Fruit fly (Drosophila melanogaster) whole organism, pupa: Measurements from ENCODE around the gene Rlip.

Experiments
- CG10348 ChIP-seq: fragments of 200-800 bp; sonication (Bioruptor generic); IDR thresholded peaks from 2 replicates; pipeline ENCODE4 v1.3.6; 2022; ENCODE audit warnings: missing biosample characterization, missing genetic modification characterization
- CG12605 ChIP-seq: fragments of 200-800 bp; sonication (Bioruptor generic); IDR thresholded peaks from 2 replicates; pipeline ENCODE4 v1.3.6; 2022; ENCODE audit warnings: missing biosample characterization, missing genetic modification characterization
- CG13204 ChIP-seq: fragments of 200-800 bp; sonication (Bioruptor generic); optimal IDR thresholded peaks from 2 replicates; lab custom pipeline; 2018; ENCODE audit warnings: missing biosample characterization, mild to moderate bottlenecking, missing genetic modification characterization, moderate library complexity
- CG14655 ChIP-seq: fragments of 200-800 bp; sonication (Bioruptor generic); optimal IDR thresholded peaks from 3 replicates; lab custom pipeline; 2017; ENCODE audit warnings: mild to moderate bottlenecking, missing biosample characterization, missing genetic modification reagents, missing genetic modification characterization
- CG15710 ChIP-seq: fragments of 200-800 bp; sonication (Bioruptor generic); optimal IDR thresholded peaks from 2 replicates; lab custom pipeline; 2018; ENCODE audit warnings: missing biosample characterization, mild to moderate bottlenecking, missing genetic modification characterization, moderate library complexity
- CG17806 ChIP-seq: fragments of 200-800 bp; sonication (Bioruptor generic); optimal IDR thresholded peaks from 2 replicates; lab custom pipeline; 2018; ENCODE audit warnings: missing biosample characterization, mild to moderate bottlenecking, missing genetic modification characterization, moderate library complexity
- CG32121 ChIP-seq: fragments of 200-800 bp; sonication (Bioruptor generic); IDR thresholded peaks from 2 replicates; pipeline ENCODE4 v1.3.6; 2022; ENCODE audit warnings: missing biosample characterization, missing genetic modification characterization
- CG34367 ChIP-seq: fragments of 200-800 bp; sonication (Bioruptor generic); optimal IDR thresholded peaks from 2 replicates; lab custom pipeline; 2018; ENCODE audit warnings: missing biosample characterization, mild to moderate bottlenecking, missing genetic modification characterization
- CG4496 ChIP-seq: fragments of 200-800 bp; sonication (Bioruptor generic); IDR thresholded peaks from 3 replicates; pipeline ENCODE4 v1.3.6; 2022; ENCODE audit warnings: missing biosample characterization, missing genetic modification characterization
- CG8159 ChIP-seq: fragments of 200-800 bp; sonication (Bioruptor generic); optimal IDR thresholded peaks from 3 replicates; lab custom pipeline; 2018; ENCODE audit warnings: missing biosample characterization, mild to moderate bottlenecking, missing genetic modification characterization, moderate library complexity
- CG8301 ChIP-seq: fragments of 200-800 bp; sonication (Bioruptor generic); optimal IDR thresholded peaks from 2 replicates; lab custom pipeline; 2018; ENCODE audit warnings: missing biosample characterization, mild to moderate bottlenecking, missing genetic modification characterization
- CG9948 ChIP-seq: fragments of 200-800 bp; sonication (Bioruptor generic); optimal IDR thresholded peaks from 2 replicates; lab custom pipeline; 2018; ENCODE audit warnings: missing biosample characterization, mild to moderate bottlenecking, missing genetic modification characterization, moderate library complexity
- D1 ChIP-seq: fragments of 200-800 bp; sonication (Bioruptor generic); optimal IDR thresholded peaks from 2 replicates; lab custom pipeline; 2018; ENCODE audit warnings: missing biosample characterization, mild to moderate bottlenecking, missing genetic modification characterization, moderate library complexity
- EcR ChIP-seq: fragments of 200-800 bp; sonication (Bioruptor generic); optimal IDR thresholded peaks from 3 replicates; lab custom pipeline; 2019; ENCODE audit warnings: missing biosample characterization, missing genetic modification characterization, mild to moderate bottlenecking, moderate library complexity, missing genetic modification reagents
- Ets98B ChIP-seq: fragments of 200-800 bp; sonication (Bioruptor generic); IDR thresholded peaks from 2 replicates; pipeline ENCODE4 v1.3.6; 2022; ENCODE audit warnings: missing biosample characterization, missing genetic modification characterization
- Pif1A ChIP-seq: fragments of 200-800 bp; sonication (Bioruptor generic); optimal IDR thresholded peaks from 3 replicates; lab custom pipeline; 2016; ENCODE audit warnings: missing biosample characterization, missing genetic modification characterization
- Pif1B ChIP-seq: fragments of 200-800 bp; sonication (Bioruptor generic); optimal IDR thresholded peaks from 3 replicates; lab custom pipeline; 2016; ENCODE audit warnings: missing biosample characterization, missing genetic modification characterization
- Snoo ChIP-seq: fragments of 200-800 bp; sonication (Bioruptor generic); optimal IDR thresholded peaks from 3 replicates; lab custom pipeline; 2017; ENCODE audit warnings: missing biosample characterization, mild to moderate bottlenecking, missing genetic modification characterization, inconsistent platforms
- fd96Ca ChIP-seq: fragments of 200-800 bp; sonication (Bioruptor generic); IDR thresholded peaks from 3 replicates; pipeline ENCODE4 v1.3.6; 2022; ENCODE audit warnings: missing biosample characterization, missing genetic modification characterization
- gl ChIP-seq: fragments of 200-800 bp; sonication (Bioruptor generic); optimal IDR thresholded peaks from 2 replicates; lab custom pipeline; 2018; ENCODE audit warnings: missing biosample characterization, mild to moderate bottlenecking, missing genetic modification characterization
- rn ChIP-seq: fragments of 200-800 bp; sonication (Bioruptor generic); IDR thresholded peaks from 2 replicates; pipeline ENCODE4 v1.3.6; 2022; ENCODE audit warnings: missing biosample characterization, missing genetic modification characterization

Gene Rlip

DNA sequence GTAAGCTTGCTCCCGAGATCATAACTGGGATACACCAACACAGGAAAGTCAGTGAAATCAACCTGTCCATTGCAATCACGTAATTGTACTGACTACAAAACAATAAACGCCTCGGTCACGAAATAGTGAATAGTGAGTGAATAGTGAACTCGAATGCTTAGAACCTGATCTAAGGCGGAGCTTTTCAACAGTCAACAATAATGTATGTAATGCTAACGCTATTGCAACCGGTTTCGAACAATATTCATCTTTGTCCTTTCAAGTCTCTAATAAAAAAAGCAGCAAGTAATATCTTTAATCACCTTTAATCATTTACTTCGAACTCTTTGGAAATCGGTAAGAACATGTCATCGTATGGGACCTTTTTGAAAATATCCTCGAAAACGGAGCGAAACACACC is 28.3 kb downstream of the Rlip start, which contains the start of gene CG31189:
Gene CG31189, minus strand, starts transcription at position 101 of the 400 bp plus-strand sequence.
- no peak for TF ChIP-seq Pif1B (GFP tag; lab: Kevin White, UChicago)
- TF ChIP-seq CG10348 (GFP tag; lab: Robert Waterston, UW) = no peak
- TF ChIP-seq Pif1A (GFP tag; lab: Kevin White, UChicago) = no peak
- no peak for TF ChIP-seq D1 (tag; lab: Kevin White, UChicago)
- no peak for TF ChIP-seq CG32121
- TF ChIP-seq gl (tag; lab: Kevin White, UChicago) = no peak
- TF ChIP-seq Ets98B (GFP tag; lab: Robert Waterston, UW) = no peak
- no peak for TF ChIP-seq rn (GFP tag; lab: Robert Waterston, UW)
- no peak for TF ChIP-seq Snoo (tag; lab: Kevin White, UChicago)
- TF ChIP-seq CG13204 (GFP tag; lab: Kevin White, UChicago) = no peak
- no peak for TF ChIP-seq CG8159 (tag; lab: Kevin White, UChicago)
- no peak for TF ChIP-seq CG15710 (tag; lab: Kevin White, UChicago)
- no peak for TF ChIP-seq CG12605
- no peak for TF ChIP-seq CG17806 (tag; lab: Kevin White, UChicago)
- TF ChIP-seq, all 21 proteins: peak for 0

DNA sequence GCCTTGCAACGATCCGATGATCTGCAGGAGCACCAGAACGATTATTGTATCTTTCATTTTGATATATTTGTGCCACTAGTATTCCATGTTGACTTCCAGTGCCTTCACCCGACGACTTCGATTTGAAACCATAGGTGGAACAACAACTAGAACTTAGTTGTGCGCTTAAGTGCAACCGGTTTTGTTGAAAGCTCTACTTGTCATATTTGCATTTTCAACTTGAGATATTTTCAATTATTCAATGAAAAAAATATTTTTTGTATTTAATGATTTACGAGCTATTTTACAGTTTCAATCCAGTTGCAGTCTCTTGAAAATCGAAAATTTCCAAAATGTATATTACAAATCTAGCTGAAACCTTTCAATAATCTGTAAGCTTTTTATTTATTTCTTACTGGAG is 29.4 kb downstream of the Rlip start, which contains the start of gene CG31207:
Gene CG31207, minus strand, starts transcription at position 101 of the 400 bp plus-strand sequence.
- TF ChIP-seq CG14655 = no peak
- no peak for TF ChIP-seq gl (tag; lab: Kevin White, UChicago)
- no peak for TF ChIP-seq CG13204 (GFP tag; lab: Kevin White, UChicago)
- no peak for TF ChIP-seq CG8301 (tag; lab: Kevin White, UChicago)
- TF ChIP-seq Ets98B (GFP tag; lab: Robert Waterston, UW) = no peak
- TF ChIP-seq CG4496 (GFP tag; lab: Robert Waterston, UW) = no peak
- no peak for TF ChIP-seq rn (GFP tag; lab: Robert Waterston, UW)
- no peak for TF ChIP-seq CG9948 (tag; lab: Kevin White, UChicago)
- no peak for TF ChIP-seq CG12605
- TF ChIP-seq CG15710 (tag; lab: Kevin White, UChicago) = no peak
- no peak for TF ChIP-seq EcR (GFP tag; lab: Kevin White, UChicago)
- no peak for TF ChIP-seq D1 (tag; lab: Kevin White, UChicago)
- TF ChIP-seq Pif1B (GFP tag; lab: Kevin White, UChicago) = no peak
- TF ChIP-seq CG32121 = no peak

DNA sequence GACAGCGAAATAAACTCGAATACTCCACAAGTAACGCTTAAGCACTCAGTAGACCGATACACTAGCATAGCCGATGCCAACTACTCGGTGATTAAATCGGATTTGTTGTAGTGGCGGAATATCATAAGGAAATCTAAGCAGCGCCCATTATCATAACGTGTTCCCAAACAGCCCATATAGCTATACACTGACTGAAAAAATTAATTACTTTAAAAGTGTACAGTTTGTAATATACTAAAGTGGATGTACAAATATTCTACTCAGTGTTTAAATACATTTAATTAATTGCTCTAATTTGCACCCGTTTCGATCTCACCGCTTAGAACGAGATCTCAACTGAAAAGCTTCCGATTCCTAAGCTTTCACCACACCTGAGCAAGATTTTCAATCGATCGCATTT is 31.2 kb downstream of the Rlip start, which contains the start of gene CG7079:
Gene CG7079, minus strand, starts transcription at position 101 of the 400 bp plus-strand sequence.
- TF ChIP-seq CG15710 (tag; lab: Kevin White, UChicago) = no peak
- no peak for TF ChIP-seq CG32121
- no peak for TF ChIP-seq Snoo (tag; lab: Kevin White, UChicago)
- TF ChIP-seq CG17806 (tag; lab: Kevin White, UChicago) = no peak
- TF ChIP-seq CG10348 (GFP tag; lab: Robert Waterston, UW) = no peak
- no peak for TF ChIP-seq D1 (tag; lab: Kevin White, UChicago)
- no peak for TF ChIP-seq CG8301 (tag; lab: Kevin White, UChicago)
- TF ChIP-seq, all 21 proteins: peak for 0

DNA sequence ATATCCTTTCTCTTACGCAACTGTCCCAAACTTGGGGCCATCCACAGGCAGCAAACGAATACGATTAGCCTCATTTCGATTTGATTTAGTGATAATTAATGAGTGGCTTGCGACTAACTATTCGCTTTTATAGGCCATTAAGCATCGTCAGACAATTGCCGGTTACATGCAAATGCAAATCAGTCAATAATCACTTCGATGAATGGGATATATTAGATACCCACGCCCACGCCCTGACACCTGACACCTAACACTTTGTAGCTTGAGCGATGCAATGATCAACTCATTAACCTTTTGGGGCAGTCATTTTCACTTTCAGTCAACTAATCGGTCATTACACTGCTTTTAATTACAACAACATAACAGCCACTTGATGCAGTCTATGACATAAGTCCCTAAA is 33.4 kb downstream of the Rlip start, which contains the start of gene Jhbp15:
Gene Jhbp15, minus strand, starts transcription at position 101 of the 400 bp plus-strand sequence.
- TF ChIP-seq D1 (tag; lab: Kevin White, UChicago) (no peak), CG17806 (tag; lab: Kevin White, UChicago) (no peak), CG8301 (tag; lab: Kevin White, UChicago) (no peak), CG32121 (no peak), CG15710 (tag; lab: Kevin White, UChicago) (no peak), Pif1A (GFP tag; lab: Kevin White, UChicago) (no peak), Ets98B (GFP tag; lab: Robert Waterston, UW) (no peak)

DNA sequence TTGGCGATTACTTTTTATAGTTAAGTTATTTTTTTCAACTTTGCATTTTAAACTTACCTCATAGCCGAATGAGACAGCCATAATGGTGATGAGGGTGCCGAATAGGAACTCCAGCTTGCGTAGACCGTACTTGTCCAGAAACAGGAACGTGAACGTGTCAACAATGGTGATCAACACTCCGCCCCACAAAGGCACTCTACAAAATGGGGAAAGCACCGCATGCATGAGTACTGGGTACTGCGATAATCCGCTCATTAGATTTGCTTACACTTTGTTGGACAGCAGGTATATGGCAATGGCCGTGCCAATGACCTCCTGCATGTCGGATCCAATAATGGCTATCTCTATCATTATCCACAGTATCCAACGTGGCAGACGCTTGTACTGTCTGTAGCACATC is 40.0 kb downstream of the Rlip start:
- TF ChIP-seq fd96Ca (no peak), CG9948 (tag; lab: Kevin White, UChicago) (no peak), Pif1B (GFP tag; lab: Kevin White, UChicago) (no peak), EcR (GFP tag; lab: Kevin White, UChicago) (no peak), CG15710 (tag; lab: Kevin White, UChicago) (no peak), CG14655 (no peak), CG34367 (tag; lab: Kevin White, UChicago) (no peak), D1 (tag; lab: Kevin White, UChicago) (no peak), Ets98B (GFP tag; lab: Robert Waterston, UW) (no peak)

DNA sequence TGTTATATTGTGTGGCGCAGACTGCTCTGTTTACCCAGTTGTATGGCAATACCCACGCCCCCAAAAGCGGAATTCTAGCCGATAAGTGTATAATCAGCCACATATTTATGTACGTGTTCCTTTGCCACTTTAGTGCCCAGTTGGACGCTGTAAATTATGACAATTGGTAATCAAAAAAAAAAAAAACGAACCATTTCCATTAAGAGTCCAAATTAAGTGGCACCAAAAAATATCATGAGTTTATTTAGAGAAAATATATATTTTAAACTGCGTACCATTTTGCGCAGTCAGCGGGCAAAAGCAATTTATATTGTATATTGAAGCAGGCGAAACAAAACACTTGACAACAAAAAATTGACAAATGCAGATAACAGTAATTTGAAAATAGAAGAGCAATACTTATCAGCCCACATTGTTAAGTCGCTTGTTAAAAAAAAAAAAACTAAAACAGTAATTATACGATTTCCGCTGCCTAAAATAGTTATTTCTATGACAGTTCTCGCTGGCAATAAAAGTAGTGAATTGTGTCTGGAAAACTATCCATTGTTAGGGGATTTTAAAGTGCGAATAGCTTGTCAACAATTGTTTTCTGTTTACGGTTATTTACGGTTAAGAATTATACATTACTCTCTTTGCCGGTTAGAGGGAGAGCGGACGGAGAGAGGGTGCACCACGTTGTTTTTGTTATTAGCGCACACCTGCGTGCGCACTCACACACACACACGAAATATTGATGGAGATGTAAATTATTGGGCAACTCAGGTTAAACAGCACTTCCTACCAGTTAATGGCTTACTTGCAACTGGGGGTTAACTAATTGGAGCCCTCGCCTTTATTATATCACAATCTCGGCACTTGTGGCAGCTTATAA is 42.2 kb downstream of the Rlip start:
- no peak for TF ChIP-seq CG8301 (tag; lab: Kevin White, UChicago)
- TF ChIP-seq Ets98B (GFP tag; lab: Robert Waterston, UW) = no peak
- no peak for TF ChIP-seq CG9948 (tag; lab: Kevin White, UChicago)
- TF ChIP-seq CG4496 (GFP tag; lab: Robert Waterston, UW) = no peak
- TF ChIP-seq CG14655 = no peak
- TF ChIP-seq, all 21 proteins: peak for 0
